Worm (Caenorhabditis elegans) whole organism, L4 larva: ENCODE results near the gene R05F9.11.

Experiments
- R02D3.7 ChIP-seq: fragments of 150-350 bp; sonication (generic microtip); optimal IDR thresholded peaks from 3 replicates; lab custom pipeline; 2014; ENCODE audit warnings: missing biosample characterization, missing genetic modification characterization
- ZK337.2 ChIP-seq: fragments of 200-800 bp; sonication (Bioruptor generic); IDR thresholded peaks from 2 replicates; pipeline ENCODE4 v1.3.6; 2022; ENCODE audit warnings: missing genetic modification reagents, missing genetic modification characterization, missing compliant biosample characterization
- ZK546.5 ChIP-seq, 2 experiments: sonication (generic microtip); optimal IDR thresholded peaks; 2 replicates each; lab custom pipeline; 2017; ENCODE audit warnings: missing biosample characterization in 2 of 2, missing genetic modification characterization in 2 of 2
- aha-1 ChIP-seq: fragments of 150-350 bp; peaks from one replicate; lab custom pipeline; 2014; ENCODE audit warnings: missing biosample characterization, missing genetic modification characterization
- arid-1 ChIP-seq: fragments of 200-800 bp; sonication (Bioruptor generic); conservative IDR thresholded peaks from 2 replicates; pipeline ENCODE4 v1.3.6; 2022; ENCODE audit warnings: missing genetic modification reagents, missing genetic modification characterization, missing compliant biosample characterization
- ceh-20 ChIP-seq: fragments of 200-800 bp; sonication (Bioruptor generic); IDR thresholded peaks from 2 replicates; pipeline ENCODE4 v1.3.6; 2022; ENCODE audit warnings: missing genetic modification reagents, missing genetic modification characterization, missing compliant biosample characterization
- ceh-32 ChIP-seq: sonication (generic microtip); optimal IDR thresholded peaks from 2 replicates; lab custom pipeline; 2016; ENCODE audit warnings: mild to moderate bottlenecking, missing genetic modification characterization, missing compliant biosample characterization; ENCODE audit not compliant: poor library complexity
- ceh-82 ChIP-seq: sonication (generic microtip); optimal IDR thresholded peaks from 2 replicates; lab custom pipeline; 2017; ENCODE audit warnings: missing biosample characterization, missing genetic modification characterization
- cey-2 ChIP-seq: sonication (generic microtip); optimal IDR thresholded peaks from 3 replicates; lab custom pipeline; 2017; ENCODE audit warnings: missing genetic modification characterization, mild to moderate bottlenecking, missing compliant biosample characterization, antibody characterized with exemption, borderline replicate concordance; ENCODE audit not compliant: insufficient read depth
- daf-16 ChIP-seq, 3 experiments: sonication (generic microtip); optimal IDR thresholded peaks; 2 replicates each; lab custom pipeline; 2016 to 2017; ENCODE audit warnings: missing genetic modification characterization in 3 of 3, missing genetic modification reagents in 3 of 3, mild to moderate bottlenecking in 2 of 3, missing compliant biosample characterization in 2 of 3, missing biosample characterization in 1 of 3, moderate library complexity in 1 of 3
- dmd-9 ChIP-seq: fragments of 200-800 bp; sonication (Bioruptor generic); IDR thresholded peaks from 2 replicates; pipeline ENCODE4 v1.3.6; 2022; ENCODE audit warnings: missing genetic modification reagents, missing genetic modification characterization, missing compliant biosample characterization
- duxl-1 ChIP-seq: sonication (generic microtip); optimal IDR thresholded peaks from 2 replicates; lab custom pipeline; 2016; ENCODE audit warnings: mild to moderate bottlenecking, missing genetic modification characterization, moderate library complexity, missing compliant biosample characterization; ENCODE audit not compliant: poor library complexity
- dve-1 ChIP-seq: sonication (generic microtip); optimal IDR thresholded peaks from 2 replicates; lab custom pipeline; 2017; ENCODE audit warnings: antibody characterized with exemption, mild to moderate bottlenecking, missing genetic modification characterization, missing compliant biosample characterization; ENCODE audit not compliant: insufficient read depth
- egl-43 ChIP-seq: fragments of 200-800 bp; sonication (Bioruptor generic); IDR thresholded peaks from 2 replicates; pipeline ENCODE4 v1.3.6; 2022; ENCODE audit warnings: missing genetic modification reagents, missing genetic modification characterization, missing compliant biosample characterization
- hlh-11 ChIP-seq: fragments of 200-800 bp; sonication (Bioruptor generic); optimal IDR thresholded peaks from 2 replicates; lab custom pipeline; 2018; ENCODE audit warnings: mild to moderate bottlenecking, missing genetic modification characterization, missing compliant biosample characterization
- hlh-30 ChIP-seq: sonication (generic microtip); optimal IDR thresholded peaks from 2 replicates; lab custom pipeline; 2017; ENCODE audit warnings: antibody characterized with exemption, mild to moderate bottlenecking, missing genetic modification characterization, missing compliant biosample characterization; ENCODE audit not compliant: insufficient read depth
- hmg-1.1 ChIP-seq: fragments of 200-800 bp; sonication (Bioruptor generic); IDR thresholded peaks from 2 replicates; pipeline ENCODE4 v1.3.6; 2022; ENCODE audit warnings: missing genetic modification reagents, missing genetic modification characterization, missing compliant biosample characterization
- jun-1 ChIP-seq: fragments of 150-350 bp; optimal IDR thresholded peaks from 2 replicates; lab custom pipeline; 2014; ENCODE audit warnings: missing biosample characterization, missing genetic modification reagents, missing genetic modification characterization
- lin-15B ChIP-seq: fragments of 150-350 bp; sonication (generic microtip); optimal IDR thresholded peaks from 3 replicates; lab custom pipeline; 2014; ENCODE audit warnings: missing biosample characterization, missing genetic modification characterization
- lin-29 ChIP-seq: fragments of 200-800 bp; sonication (Bioruptor generic); IDR thresholded peaks from 2 replicates; pipeline ENCODE4 v1.3.6; 2022; ENCODE audit warnings: missing genetic modification reagents, missing genetic modification characterization, missing compliant biosample characterization
- lin-38 ChIP-seq: fragments of 200-800 bp; sonication (Bioruptor generic); IDR thresholded peaks from 2 replicates; pipeline ENCODE4 v1.3.6; 2022; ENCODE audit warnings: missing genetic modification reagents, missing genetic modification characterization, missing compliant biosample characterization
- lsy-2 ChIP-seq, 2 experiments: fragments of 150-350 bp in 1 of 2; sonication (generic microtip) in 1 of 2; optimal IDR thresholded peaks; 2 replicates each; lab custom pipeline; 2014 to 2017; ENCODE audit warnings: missing biosample characterization in 2 of 2, missing genetic modification characterization in 2 of 2
- madf-5 ChIP-seq, 2 experiments: fragments of 200-800 bp; sonication (Bioruptor generic); IDR thresholded peaks; 2 replicates each; pipeline ENCODE4 v1.3.6; 2022; ENCODE audit warnings: missing compliant biosample characterization in 2 of 2, missing genetic modification characterization in 2 of 2
- mdl-1 ChIP-seq, 2 experiments: fragments of 150-350 bp in 1 of 2; sonication (generic microtip) in 1 of 2; optimal IDR thresholded peaks; 2 replicates each; lab custom pipeline; 2014 to 2017; ENCODE audit warnings: missing biosample characterization in 2 of 2, missing genetic modification characterization in 2 of 2
- nhr-11 ChIP-seq: fragments of 150-350 bp; optimal IDR thresholded peaks from 2 replicates; lab custom pipeline; 2014; ENCODE audit warnings: missing biosample characterization, missing genetic modification characterization
- nhr-237 ChIP-seq: sonication (generic microtip); optimal IDR thresholded peaks from 2 replicates; lab custom pipeline; 2017; ENCODE audit warnings: missing biosample characterization, missing genetic modification characterization
- nhr-25 ChIP-seq: sonication (generic microtip); optimal IDR thresholded peaks from 2 replicates; lab custom pipeline; 2017; ENCODE audit warnings: missing genetic modification characterization, mild to moderate bottlenecking, missing compliant biosample characterization, antibody characterized with exemption, moderate library complexity, borderline replicate concordance; ENCODE audit not compliant: insufficient read depth
- nhr-28 ChIP-seq: fragments of 150-350 bp; optimal IDR thresholded peaks from 2 replicates; lab custom pipeline; 2014; ENCODE audit warnings: missing biosample characterization, missing genetic modification characterization
- nhr-41 ChIP-seq: fragments of 200-800 bp; sonication (Bioruptor generic); IDR thresholded peaks from 2 replicates; pipeline ENCODE4 v1.3.6; 2022; ENCODE audit warnings: missing genetic modification reagents, missing genetic modification characterization, missing compliant biosample characterization
- nhr-42 ChIP-seq: fragments of 200-800 bp; sonication (Bioruptor generic); IDR thresholded peaks from 2 replicates; pipeline ENCODE4 v1.3.6; 2022; ENCODE audit warnings: missing genetic modification characterization, missing compliant biosample characterization
- nhr-48 ChIP-seq: sonication (generic microtip); optimal IDR thresholded peaks from 2 replicates; lab custom pipeline; 2016; ENCODE audit warnings: mild to moderate bottlenecking, missing genetic modification characterization, missing compliant biosample characterization
- pha-4 ChIP-seq, 2 experiments: fragments of 150-350 bp in 1 of 2; fragments of 200-800 bp in 1 of 2; sonication (Bioruptor generic) in 1 of 2; IDR thresholded peaks in 1 of 2; optimal IDR thresholded peaks in 1 of 2; 2 replicates each; pipeline versions ENCODE4 v1.3.6 to Lab custom; 2014 to 2022; ENCODE audit warnings: missing genetic modification characterization in 2 of 2, missing genetic modification reagents in 2 of 2, missing biosample characterization in 1 of 2, missing compliant biosample characterization in 1 of 2
- pqm-1 ChIP-seq: sonication (generic microtip); optimal IDR thresholded peaks from 2 replicates; lab custom pipeline; 2017; ENCODE audit warnings: missing biosample characterization, missing genetic modification characterization
- saeg-2 ChIP-seq: fragments of 200-800 bp; sonication (Bioruptor generic); IDR thresholded peaks from 2 replicates; pipeline ENCODE4 v1.3.6; 2022; ENCODE audit warnings: missing genetic modification reagents, missing genetic modification characterization, missing compliant biosample characterization
- set-16 ChIP-seq: fragments of 200-800 bp; sonication (Bioruptor generic); IDR thresholded peaks from 2 replicates; pipeline ENCODE4 v1.3.6; 2022; ENCODE audit warnings: missing genetic modification reagents, missing genetic modification characterization, missing compliant biosample characterization
- spr-3 ChIP-seq: fragments of 200-800 bp; sonication (Bioruptor generic); optimal IDR thresholded peaks from 2 replicates; lab custom pipeline; 2018; ENCODE audit warnings: mild to moderate bottlenecking, missing genetic modification characterization, missing compliant biosample characterization
- zfp-2 ChIP-seq: sonication (generic microtip); optimal IDR thresholded peaks from 2 replicates; lab custom pipeline; 2016; ENCODE audit warnings: mild to moderate bottlenecking, missing genetic modification characterization, missing compliant biosample characterization
- zip-2 ChIP-seq: fragments of 150-350 bp; optimal IDR thresholded peaks from 2 replicates; lab custom pipeline; 2014; ENCODE audit warnings: missing biosample characterization, missing genetic modification characterization
- ztf-11 ChIP-seq: fragments of 150-350 bp; optimal IDR thresholded peaks from 2 replicates; lab custom pipeline; 2014; ENCODE audit warnings: missing biosample characterization, missing genetic modification characterization
- ztf-7 ChIP-seq: fragments of 150-350 bp; optimal IDR thresholded peaks from 2 replicates; lab custom pipeline; 2014; ENCODE audit warnings: missing biosample characterization, missing genetic modification characterization

The R05F9.11 gene

DNA sequence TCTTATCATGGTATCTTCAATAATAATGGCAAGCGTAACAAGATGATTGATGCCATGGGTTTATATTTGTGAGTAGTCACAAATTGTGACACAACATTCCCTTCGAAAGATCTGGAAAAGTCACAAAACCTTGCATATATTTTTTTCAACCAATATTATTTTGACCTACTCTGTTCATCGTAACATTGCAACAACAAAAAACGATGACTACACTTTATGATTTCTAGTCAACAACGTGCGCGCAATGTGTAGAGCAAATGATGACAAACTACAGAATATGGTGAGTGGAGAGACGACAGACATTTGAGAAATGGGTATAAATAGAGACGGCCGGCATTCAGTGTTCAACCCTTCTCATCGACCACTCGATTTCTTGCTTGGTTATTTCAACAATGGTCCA is 32.3 kb downstream of the R05F9.11 start, which contains the start of gene gst-7 (continued):
- TF ChIP-seq hlh-30 (tag; lab: Kevin White, UChicago) = peak; percentile 66
- no peak for TF ChIP-seq ztf-11 (tag; lab: Kevin White, UChicago)
- TF ChIP-seq madf-5 (GFP tag; IDR thresholded peaks at IDR 0.05; lab: Robert Waterston, UW) = no peak
- no peak for TF ChIP-seq ceh-32 (tag; lab: Kevin White, UChicago)
- no peak for TF ChIP-seq zfp-2 (tag; lab: Kevin White, UChicago)
- peak; percentile 38 for TF ChIP-seq pqm-1 (tag; lab: Kevin White, UChicago)
- no peak for TF ChIP-seq nhr-41 (GFP tag; lab: Robert Waterston, UW)
- TF ChIP-seq egl-43 = no peak
- TF ChIP-seq ceh-82 (tag; lab: Kevin White, UChicago) = no peak
- no peak for TF ChIP-seq aha-1
- no peak for TF ChIP-seq nhr-42 (GFP tag; lab: Robert Waterston, UW)
- no peak for TF ChIP-seq ZK546.5 (tag; optimal IDR thresholded peaks at IDR 0.05; lab: Kevin White, UChicago)
- TF ChIP-seq hmg-1.1 (GFP tag; lab: Robert Waterston, UW) = peak; percentile 35; the same call in 1 of the 2 replicates
- TF ChIP-seq ZK337.2 = no peak
- peak; percentile 79 for TF ChIP-seq hlh-11
- no peak for TF ChIP-seq ceh-20 (GFP tag; lab: Robert Waterston, UW)
- TF ChIP-seq nhr-28 (tag; lab: Kevin White, UChicago) = peak; percentile 97
- TF ChIP-seq zip-2 = no peak
- TF ChIP-seq arid-1 = no peak
- TF ChIP-seq jun-1 (tag; lab: Kevin White, UChicago) = no peak
- no peak; the same call in 1 of the 2 replicates for TF ChIP-seq lin-38 (GFP tag; lab: Robert Waterston, UW)
- TF ChIP-seq ztf-7 (tag; lab: Kevin White, UChicago) = peak; percentile 5
- no peak for TF ChIP-seq spr-3
- TF ChIP-seq nhr-11 = peak; percentile 43
- no peak for TF ChIP-seq dmd-9
- TF ChIP-seq pha-4 (GFP tag; IDR thresholded peaks at IDR 0.05; lab: Robert Waterston, UW) = no peak
- TF ChIP-seq pha-4 (tag; optimal IDR thresholded peaks at IDR 0.05; lab: Kevin White, UChicago) = peak; percentile 37
- no peak for TF ChIP-seq lin-29 (GFP tag; lab: Robert Waterston, UW)
- TF ChIP-seq nhr-237 = no peak
- no peak for TF ChIP-seq saeg-2 (GFP tag; lab: Robert Waterston, UW)
- peak; percentile 71 for TF ChIP-seq nhr-48
- TF ChIP-seq lsy-2 (tag; optimal IDR thresholded peaks at IDR 0.05; lab: Kevin White, UChicago) = peak in 1 of 2 experiments; percentile 51

DNA sequence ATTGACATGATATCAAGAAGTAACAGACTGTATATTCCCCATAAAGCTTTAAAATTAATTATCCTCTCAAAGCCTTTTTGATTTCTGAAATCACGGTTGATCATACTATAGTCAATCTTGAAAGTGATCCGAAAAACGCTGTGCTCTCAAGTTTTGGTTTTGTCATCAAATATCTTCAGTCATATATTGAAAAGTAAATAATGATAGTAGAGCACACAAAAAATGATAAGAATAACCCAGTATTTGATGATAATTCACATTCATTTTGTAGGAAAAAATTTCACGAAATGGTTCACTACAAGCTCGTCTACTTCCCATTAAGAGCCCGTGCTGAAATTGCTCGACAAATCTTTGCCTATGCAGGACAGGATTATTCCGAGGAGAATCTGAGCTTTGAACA is 34.4 kb downstream of the R05F9.11 start, which contains the start of gene gst-6:
Gene gst-6, plus strand, starts transcription at position 263 of the 400 bp plus-strand sequence.
- TF ChIP-seq nhr-28 (tag; lab: Kevin White, UChicago) = peak; percentile 41
- no peak for TF ChIP-seq dve-1 (tag; lab: Kevin White, UChicago)
- TF ChIP-seq daf-16 (GFP tag; optimal IDR thresholded peaks at IDR 0.05; lab: Kevin White, UChicago) = no peak
- TF ChIP-seq daf-16 (tag; optimal IDR thresholded peaks at IDR 0.05; lab: Kevin White, UChicago) = peak; percentile 34
- no peak for TF ChIP-seq dmd-9
- no peak for TF ChIP-seq nhr-25 (tag; lab: Kevin White, UChicago)

DNA sequence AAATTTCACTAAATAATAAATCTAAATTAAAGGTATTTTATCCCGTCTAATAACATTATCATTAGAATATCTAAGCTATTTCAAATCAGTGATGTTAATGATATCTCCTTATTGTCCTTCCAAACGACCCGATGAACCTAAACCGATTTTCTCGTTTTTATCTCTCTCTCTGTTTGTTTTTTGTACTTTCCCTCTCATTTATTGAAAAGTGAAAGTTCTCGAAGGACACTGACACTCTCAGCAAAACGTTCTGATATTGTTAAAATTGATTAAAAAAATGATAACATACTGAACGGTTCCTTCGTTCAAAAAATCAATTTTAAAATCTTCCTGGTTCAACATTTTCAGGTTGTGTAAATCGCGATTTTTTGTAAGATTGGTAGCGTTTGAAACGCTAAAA is 37.9 kb downstream of the R05F9.11 start, which contains the start of gene F11G11.13:
Gene F11G11.13, minus strand, starts transcription at position 89 of the 400 bp plus-strand sequence.
- no peak for TF ChIP-seq lin-15B (tag; lab: Kevin White, UChicago)
- TF ChIP-seq set-16 (GFP tag; lab: Robert Waterston, UW) = no peak
- no peak for TF ChIP-seq daf-16 (GFP tag; optimal IDR thresholded peaks at IDR 0.05; lab: Kevin White, UChicago)
- no peak for TF ChIP-seq daf-16 (tag; optimal IDR thresholded peaks at IDR 0.05; lab: Kevin White, UChicago)
- no peak for TF ChIP-seq R02D3.7
- no peak for TF ChIP-seq cey-2 (tag; lab: Kevin White, UChicago)
- TF ChIP-seq duxl-1 = no peak
- TF ChIP-seq mdl-1 (tag; optimal IDR thresholded peaks at IDR 0.05; lab: Kevin White, UChicago) = no peak
- TF ChIP-seq, all 104 proteins: peak for 0
